Worm (Caenorhabditis elegans) whole organism, L2 larva: ENCODE data around the gene oef-1.

Experiments used
- C34F6.9 ChIP-seq: fragments of 150-350 bp; optimal IDR thresholded peaks from 2 replicates; lab custom pipeline; 2014; ENCODE audit warnings: missing biosample characterization, missing genetic modification characterization
- F13H6.1 ChIP-seq: sonication (generic microtip); optimal IDR thresholded peaks from 2 replicates; lab custom pipeline; 2016; ENCODE audit warnings: missing genetic modification characterization, missing compliant biosample characterization
- R02D3.7 ChIP-seq: fragments of 150-350 bp; optimal IDR thresholded peaks from 2 replicates; lab custom pipeline; 2014; ENCODE audit warnings: missing biosample characterization, missing genetic modification characterization
- ZK546.5 ChIP-seq: sonication (generic microtip); optimal IDR thresholded peaks from 2 replicates; lab custom pipeline; 2017; ENCODE audit warnings: missing biosample characterization, missing genetic modification characterization
- alr-1 ChIP-seq: fragments of 150-350 bp; optimal IDR thresholded peaks from 2 replicates; lab custom pipeline; 2014; ENCODE audit warnings: missing biosample characterization, missing genetic modification characterization
- blmp-1 ChIP-seq: sonication (generic microtip); optimal IDR thresholded peaks from 2 replicates; lab custom pipeline; 2017; ENCODE audit warnings: missing genetic modification characterization, mild to moderate bottlenecking, missing compliant biosample characterization, antibody characterized with exemption, moderate library complexity; ENCODE audit not compliant: insufficient read depth
- ceh-16 ChIP-seq: fragments of 150-350 bp; optimal IDR thresholded peaks from 2 replicates; lab custom pipeline; 2014; ENCODE audit warnings: missing biosample characterization, missing genetic modification characterization
- ceh-82 ChIP-seq: fragments of 150-350 bp; optimal IDR thresholded peaks from 2 replicates; lab custom pipeline; 2014; ENCODE audit warnings: missing biosample characterization, missing genetic modification characterization
- crh-2 ChIP-seq: sonication (generic microtip); optimal IDR thresholded peaks from 2 replicates; lab custom pipeline; 2017; ENCODE audit warnings: missing biosample characterization, missing genetic modification characterization
- egl-27 ChIP-seq: sonication (generic microtip); optimal IDR thresholded peaks from 3 replicates; lab custom pipeline; 2017; ENCODE audit warnings: missing biosample characterization, missing genetic modification reagents, missing genetic modification characterization
- fos-1 ChIP-seq: fragments of 150-350 bp; optimal IDR thresholded peaks from 2 replicates; lab custom pipeline; 2014; ENCODE audit warnings: missing biosample characterization, missing genetic modification characterization
- gmeb-1 ChIP-seq: fragments of 150-350 bp; optimal IDR thresholded peaks from 2 replicates; lab custom pipeline; 2014; ENCODE audit warnings: missing biosample characterization, missing genetic modification characterization
- lin-11 ChIP-seq: fragments of 150-350 bp; sonication (generic microtip); optimal IDR thresholded peaks from 2 replicates; lab custom pipeline; 2014; ENCODE audit warnings: missing biosample characterization, missing genetic modification characterization, inconsistent platforms, mixed read lengths
- lin-39 ChIP-seq: fragments of 150-350 bp; optimal IDR thresholded peaks from 2 replicates; lab custom pipeline; 2014; ENCODE audit warnings: missing biosample characterization, missing genetic modification reagents, missing genetic modification characterization
- lsy-2 ChIP-seq, 2 experiments: fragments of 150-350 bp in 1 of 2; sonication (generic microtip) in 1 of 2; optimal IDR thresholded peaks; 2 replicates each; lab custom pipeline; 2014 to 2017; ENCODE audit warnings: missing biosample characterization in 2 of 2, missing genetic modification characterization in 2 of 2
- mbf-1 ChIP-seq: sonication (generic microtip); optimal IDR thresholded peaks from 2 replicates; lab custom pipeline; 2017; ENCODE audit warnings: missing biosample characterization, missing genetic modification characterization
- mdl-1 ChIP-seq, 2 experiments: fragments of 150-350 bp in 1 of 2; sonication (generic microtip) in 1 of 2; optimal IDR thresholded peaks; 2 replicates each; lab custom pipeline; 2017; ENCODE audit warnings: missing biosample characterization in 2 of 2, missing genetic modification characterization in 2 of 2
- nhr-10 ChIP-seq: sonication (generic microtip); optimal IDR thresholded peaks from 2 replicates; lab custom pipeline; 2017; ENCODE audit warnings: missing biosample characterization, missing genetic modification characterization
- nhr-129 ChIP-seq: fragments of 150-350 bp; optimal IDR thresholded peaks from 2 replicates; lab custom pipeline; 2014; ENCODE audit warnings: missing biosample characterization, missing genetic modification characterization
- nhr-21 ChIP-seq: fragments of 150-350 bp; optimal IDR thresholded peaks from 2 replicates; lab custom pipeline; 2014; ENCODE audit warnings: missing biosample characterization, missing genetic modification characterization
- nhr-23 ChIP-seq: fragments of 150-350 bp; optimal IDR thresholded peaks from 2 replicates; lab custom pipeline; 2014; ENCODE audit warnings: missing biosample characterization, missing genetic modification reagents, missing genetic modification characterization
- nhr-237 ChIP-seq: fragments of 150-350 bp; optimal IDR thresholded peaks from 2 replicates; lab custom pipeline; 2014; ENCODE audit warnings: missing biosample characterization, missing genetic modification characterization
- nhr-25 ChIP-seq: fragments of 150-350 bp; sonication (generic microtip); optimal IDR thresholded peaks from 3 replicates; lab custom pipeline; 2014; ENCODE audit warnings: missing biosample characterization, missing genetic modification characterization
- nhr-77 ChIP-seq: fragments of 150-350 bp; optimal IDR thresholded peaks from 2 replicates; lab custom pipeline; 2014; ENCODE audit warnings: missing biosample characterization, missing genetic modification characterization
- peb-1 ChIP-seq: fragments of 150-350 bp; optimal IDR thresholded peaks from 2 replicates; lab custom pipeline; 2014; ENCODE audit warnings: missing biosample characterization, missing genetic modification characterization
- skn-1 ChIP-seq: sonication (generic microtip); optimal IDR thresholded peaks from 2 replicates; lab custom pipeline; 2017; ENCODE audit warnings: missing biosample characterization, missing genetic modification characterization
- sma-3 ChIP-seq: sonication (generic microtip); optimal IDR thresholded peaks from 2 replicates; lab custom pipeline; 2016; ENCODE audit warnings: missing genetic modification reagents, missing genetic modification characterization, missing compliant biosample characterization
- sma-9 ChIP-seq, 2 experiments: fragments of 150-350 bp in 1 of 2; sonication (generic microtip) in 1 of 2; optimal IDR thresholded peaks; 2 replicates each; lab custom pipeline; 2014 to 2016; ENCODE audit warnings: missing genetic modification characterization in 2 of 2, mild to moderate bottlenecking in 1 of 2, missing biosample characterization in 1 of 2, missing compliant biosample characterization in 1 of 2, missing genetic modification reagents in 1 of 2, moderate library complexity in 1 of 2
- unc-55 ChIP-seq: fragments of 150-350 bp; sonication (generic microtip); optimal IDR thresholded peaks from 3 replicates; lab custom pipeline; 2014; ENCODE audit warnings: missing biosample characterization, missing genetic modification reagents, missing genetic modification characterization
- ztf-4 ChIP-seq: fragments of 150-350 bp; optimal IDR thresholded peaks from 2 replicates; lab custom pipeline; 2014; ENCODE audit warnings: missing biosample characterization, missing genetic modification characterization

Gene oef-1

ce11 chrIV:7508850-7509249 is 39.4 kb upstream of the oef-1 start:
- no peak for TF ChIP-seq nhr-25 (tag; lab: Kevin White, UChicago)
- no peak for TF ChIP-seq nhr-10 (tag; lab: Kevin White, UChicago)
- no peak for TF ChIP-seq lin-11
- TF ChIP-seq sma-3 (GFP tag; lab: Kevin White, UChicago), result no peak
- TF ChIP-seq peb-1, result no peak
- peak in 1 of 2 experiments; percentile 87 for TF ChIP-seq lsy-2 (tag; optimal IDR thresholded peaks at IDR 0.05; lab: Kevin White, UChicago)
- no peak for TF ChIP-seq nhr-77 (tag; lab: Kevin White, UChicago)
- no peak for TF ChIP-seq ZK546.5 (tag; lab: Kevin White, UChicago)

- TF ChIP-seq nhr-21 (tag; lab: Kevin White, UChicago) (no peak), R02D3.7 (tag; lab: Kevin White, UChicago) (no peak), nhr-237 (tag; lab: Kevin White, UChicago) (no peak), ZK546.5 (tag; lab: Kevin White, UChicago) (no peak), crh-2 (tag; lab: Kevin White, UChicago) (no peak), blmp-1 (tag; lab: Kevin White, UChicago) (no peak), lin-39 (tag; lab: Kevin White, UChicago) (no peak), mbf-1 (tag; lab: Kevin White, UChicago) (no peak), egl-27 (tag; lab: Kevin White, UChicago) (no peak), nhr-77 (tag; lab: Kevin White, UChicago) (no peak), ceh-16 (tag; lab: Kevin White, UChicago) (no peak), ztf-4 (tag; lab: Kevin White, UChicago) (no peak)
These were observed 37.4 kb upstream of the oef-1 start for ce11 chrIV:7510829-7511228.

DNA sequence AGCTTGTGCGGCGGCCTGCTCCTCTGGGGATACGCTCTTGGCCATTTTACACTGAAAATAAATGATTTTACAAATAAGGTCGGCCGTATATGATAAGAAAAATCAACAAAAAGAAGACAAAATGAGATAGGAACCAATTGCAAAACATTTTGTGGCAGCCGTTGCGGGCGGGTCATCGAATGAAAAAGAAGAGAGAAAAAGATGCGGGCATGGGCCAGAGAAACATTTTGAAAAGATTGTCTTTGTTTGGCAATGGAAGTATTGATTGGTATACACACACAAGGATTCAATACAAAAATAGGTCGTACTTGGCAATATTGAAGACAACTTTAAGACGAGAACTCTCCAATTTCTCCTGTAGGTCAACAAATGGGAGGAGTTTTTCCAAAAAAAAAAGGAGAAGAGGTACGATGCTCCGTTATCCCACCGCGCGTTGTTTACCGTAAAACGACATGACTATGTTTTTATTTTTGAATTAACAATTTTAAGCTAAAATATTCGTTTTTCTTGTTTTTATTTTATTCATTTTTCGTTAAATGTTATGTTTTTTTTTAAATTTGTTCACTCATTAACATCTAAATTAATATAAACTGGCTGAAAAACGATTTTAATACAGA is 35.5 kb upstream of the oef-1 start, which contains the start of the genes plc-4 and R05G6.4:
Gene plc-4, minus strand, starts transcription at position 51 of the 617 bp plus-strand sequence.
Gene R05G6.4, plus strand, starts transcription at position 617 of the 617 bp plus-strand sequence.
- TF ChIP-seq lin-39 (tag; lab: Kevin White, UChicago) (no peak), R02D3.7 (tag; lab: Kevin White, UChicago) (peak; percentile 81), gmeb-1 (tag; lab: Kevin White, UChicago) (peak; percentile 40), sma-3 (GFP tag; lab: Kevin White, UChicago) (no peak), skn-1 (no peak), C34F6.9 (tag; lab: Kevin White, UChicago) (peak; percentile 61), nhr-10 (tag; lab: Kevin White, UChicago) (no peak), unc-55 (GFP tag; lab: Kevin White, UChicago) (peak; percentile 49), F13H6.1 (tag; lab: Kevin White, UChicago) (peak; percentile 11), crh-2 (tag; lab: Kevin White, UChicago) (peak; percentile 39), nhr-25 (tag; lab: Kevin White, UChicago) (peak; percentile 18), lsy-2 (tag; optimal IDR thresholded peaks at IDR 0.05; lab: Kevin White, UChicago) (peak in 1 of 2 experiments; percentile 55), nhr-129 (tag; lab: Kevin White, UChicago) (peak; percentile 65)

DNA sequence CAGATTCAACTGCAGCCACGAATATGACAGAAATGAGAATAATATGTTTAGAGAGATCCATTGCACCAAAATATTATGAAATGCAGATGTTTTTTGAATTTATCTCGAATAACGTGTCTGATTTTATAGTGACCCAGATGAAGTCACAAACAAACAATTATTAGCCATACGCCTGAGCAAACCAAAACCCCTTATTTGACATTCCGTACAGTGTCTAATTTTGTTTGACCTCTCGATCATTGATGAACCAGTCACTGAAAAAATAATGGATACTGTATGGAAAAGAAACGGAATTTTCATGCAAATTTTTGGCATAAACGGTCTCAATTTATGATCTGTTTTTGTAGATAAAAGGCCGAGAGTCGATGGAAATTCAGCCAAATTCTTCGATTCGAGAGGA is 32.0 kb upstream of the oef-1 start, which contains the start of the genes R05G6.9 and R05G6.3:
Gene R05G6.9, minus strand, starts transcription at position 101 of the 400 bp plus-strand sequence.
Gene R05G6.3, plus strand, starts transcription at position 386 of the 400 bp plus-strand sequence.
- TF ChIP-seq R02D3.7 (tag; lab: Kevin White, UChicago) (no peak), alr-1 (tag; lab: Kevin White, UChicago) (no peak), lsy-2 (tag; optimal IDR thresholded peaks at IDR 0.05; lab: Kevin White, UChicago) (no peak), nhr-23 (no peak), gmeb-1 (tag; lab: Kevin White, UChicago) (no peak), ceh-82 (tag; lab: Kevin White, UChicago) (no peak)

DNA sequence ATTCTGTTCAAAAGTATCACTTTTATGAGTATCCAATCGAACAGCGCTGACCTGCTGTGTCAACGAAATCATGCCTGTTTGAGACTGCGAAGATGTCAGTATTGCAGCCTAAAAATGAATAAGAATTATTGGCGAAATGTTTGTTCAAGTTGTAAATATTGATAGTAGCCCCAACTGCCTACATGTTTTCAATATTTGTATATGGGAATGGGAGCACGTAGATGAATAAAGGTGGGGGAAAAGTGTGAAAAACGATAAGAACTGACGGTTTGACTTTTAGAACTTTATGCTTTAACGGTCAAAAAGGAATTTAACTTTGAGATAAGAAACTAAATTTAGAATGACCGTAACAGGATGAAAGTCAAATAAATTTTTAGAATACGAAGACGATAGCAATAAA is 28.0 kb upstream of the oef-1 start:
- TF ChIP-seq sma-3 (GFP tag; lab: Kevin White, UChicago), result no peak
- peak; percentile 58 for TF ChIP-seq fos-1 (tag; lab: Kevin White, UChicago)

ce11 chrIV:7520841-7521240 is 27.4 kb upstream of the oef-1 start:
- TF ChIP-seq mdl-1 (tag; optimal IDR thresholded peaks at IDR 0.05; lab: Kevin White, UChicago) (no peak), sma-9 (GFP tag; optimal IDR thresholded peaks at IDR 0.05; lab: Kevin White, UChicago) (peak; percentile 7), sma-9 (tag; optimal IDR thresholded peaks at IDR 0.05; lab: Kevin White, UChicago) (no peak), nhr-25 (tag; lab: Kevin White, UChicago) (no peak), crh-2 (tag; lab: Kevin White, UChicago) (peak; percentile 6)
